Worm (Caenorhabditis elegans): ENCODE results near the gene C01B9.1.

- TF ChIP-seq elt-2 (tag; optimal IDR thresholded peaks at IDR 0.05) (no peak), nfya-1 (tag; optimal IDR thresholded peaks at IDR 0.05; ENCODE audit: insufficient read depth) (peak; percentile 1), nhr-67 (tag; optimal IDR thresholded peaks at IDR 0.05) (no peak), unc-39 (tag; optimal IDR thresholded peaks at IDR 0.05) (no peak), nhr-11 (tag; optimal IDR thresholded peaks at IDR 0.05) (no peak), snpc-4 (tag; optimal IDR thresholded peaks at IDR 0.05) (peak; percentile 44), pha-4 (tag; optimal IDR thresholded peaks at IDR 0.05) (no peak), fos-1 (tag; optimal IDR thresholded peaks at IDR 0.05) (no peak), nhr-77 (tag; optimal IDR thresholded peaks at IDR 0.05) (no peak), jun-1 (tag; optimal IDR thresholded peaks at IDR 0.05) (no peak), nhr-237 (tag; optimal IDR thresholded peaks at IDR 0.05) (no peak), aly-2 (tag; optimal IDR thresholded peaks at IDR 0.05) (no peak), daf-12 (tag; optimal IDR thresholded peaks at IDR 0.05) (no peak)
Observed at ce11 chrII:13813413-13813812, 42.0 kb downstream of the C01B9.1 start.
